Fruit fly (Drosophila melanogaster) whole organism, wandering third instar larva: ENCODE measurements around the gene Nrg.

Source experiments
- Abd-B ChIP-seq: fragments of >200 bp; optimal IDR thresholded peaks from 2 replicates; lab custom pipeline; 2017; ENCODE audit warnings: missing biosample characterization, missing genetic modification characterization
- CG32264 ChIP-seq: fragments of 200-800 bp; sonication (Bioruptor generic); optimal IDR thresholded peaks from 2 replicates; lab custom pipeline; 2016; ENCODE audit warnings: missing biosample characterization, missing genetic modification characterization
- CG9705 ChIP-seq: fragments of 200-800 bp; sonication (Bioruptor generic); optimal IDR thresholded peaks from 2 replicates; lab custom pipeline; 2018; ENCODE audit warnings: missing biosample characterization, mild to moderate bottlenecking, missing genetic modification characterization
- CrebA ChIP-seq: fragments of 200-800 bp; sonication (Bioruptor generic); optimal IDR thresholded peaks from 2 replicates; lab custom pipeline; 2016; ENCODE audit warnings: missing biosample characterization, mild to moderate bottlenecking, missing genetic modification characterization, borderline replicate concordance
- Dfd ChIP-seq: fragments of >200 bp; optimal IDR thresholded peaks from 2 replicates; lab custom pipeline; 2017; ENCODE audit warnings: missing biosample characterization, missing genetic modification characterization
- Dif ChIP-seq: fragments of 200-275, 200-300 bp; sonication (Bioruptor generic); optimal IDR thresholded peaks from 2 replicates; lab custom pipeline; 2018; ENCODE audit warnings: missing biosample characterization, missing genetic modification characterization; ENCODE audit not compliant: partially characterized antibody
- GATAd ChIP-seq: sonication (Bioruptor generic); optimal IDR thresholded peaks from 2 replicates; lab custom pipeline; 2016; ENCODE audit warnings: missing biosample characterization, missing genetic modification characterization
- HLH106 ChIP-seq: fragments of 200-800 bp; optimal IDR thresholded peaks from 3 replicates; lab custom pipeline; 2019; ENCODE audit warnings: missing biosample characterization, mild to moderate bottlenecking, missing genetic modification characterization, moderate library complexity
- Hnf4 ChIP-seq: fragments of 200-800 bp; sonication (Bioruptor generic); optimal IDR thresholded peaks from 2 replicates; lab custom pipeline; 2016; ENCODE audit warnings: missing biosample characterization, mild to moderate bottlenecking, missing genetic modification characterization
- Hr78 ChIP-seq: fragments of >200 bp; optimal IDR thresholded peaks from 2 replicates; lab custom pipeline; 2017; ENCODE audit warnings: missing biosample characterization, missing genetic modification characterization
- Hr83 ChIP-seq: fragments of 200-300 bp; sonication (Bioruptor generic); optimal IDR thresholded peaks from 2 replicates; lab custom pipeline; 2016; ENCODE audit warnings: missing biosample characterization, mild to moderate bottlenecking, missing genetic modification characterization, moderate library complexity; ENCODE audit not compliant: poor library complexity, severe bottlenecking
- Jra ChIP-seq: sonication (Bioruptor generic); optimal IDR thresholded peaks from 2 replicates; lab custom pipeline; 2016; ENCODE audit warnings: missing biosample characterization, missing genetic modification characterization
- Mio ChIP-seq: sonication (Bioruptor generic); optimal IDR thresholded peaks from 2 replicates; lab custom pipeline; 2016; ENCODE audit warnings: missing biosample characterization, missing genetic modification characterization
- Myc ChIP-seq: fragments of >200 bp; optimal IDR thresholded peaks from 2 replicates; lab custom pipeline; 2017
- N ChIP-seq: fragments of >200 bp; optimal IDR thresholded peaks from 2 replicates; lab custom pipeline; 2018; ENCODE audit warnings: missing biosample characterization, missing external identifiers, missing genetic modification characterization
- Rel ChIP-seq, 2 experiments: fragments of 200-800 bp; sonication (Bioruptor generic) in 1 of 2; optimal IDR thresholded peaks; 2 replicates in 1 of 2; 3 replicates in 1 of 2; lab custom pipeline; 2016 to 2019; ENCODE audit warnings: mild to moderate bottlenecking in 2 of 2, missing biosample characterization in 2 of 2, missing genetic modification characterization in 2 of 2, moderate library complexity in 1 of 2
- Sp1 ChIP-seq: fragments of 200-800 bp; sonication (Bioruptor generic); optimal IDR thresholded peaks from 3 replicates; lab custom pipeline; 2019; ENCODE audit warnings: missing biosample characterization, mild to moderate bottlenecking, missing genetic modification characterization, moderate library complexity
- Vsx2 ChIP-seq: fragments of 200-300, 225-300 bp; sonication (Bioruptor generic); optimal IDR thresholded peaks from 2 replicates; lab custom pipeline; 2018; ENCODE audit warnings: missing biosample characterization, missing genetic modification characterization; ENCODE audit not compliant: partially characterized antibody
- brk ChIP-seq: fragments of 200-800 bp; sonication (Bioruptor generic); optimal IDR thresholded peaks from 2 replicates; lab custom pipeline; 2016; ENCODE audit warnings: missing biosample characterization, mild to moderate bottlenecking, missing genetic modification characterization
- dmrt93B ChIP-seq: fragments of 200-800 bp; sonication (Bioruptor generic); optimal IDR thresholded peaks from 2 replicates; lab custom pipeline; 2018; ENCODE audit warnings: missing biosample characterization, mild to moderate bottlenecking, missing genetic modification characterization
- dsf ChIP-seq: sonication (Bioruptor generic); optimal IDR thresholded peaks from 2 replicates; lab custom pipeline; 2016; ENCODE audit warnings: missing biosample characterization, missing genetic modification characterization, borderline replicate concordance
- ey ChIP-seq: fragments of 200-800 bp; sonication (Bioruptor generic); optimal IDR thresholded peaks from 2 replicates; lab custom pipeline; 2016; ENCODE audit warnings: missing biosample characterization, missing genetic modification characterization
- foxo ChIP-seq, 2 experiments: fragments of 200-800 bp; sonication (Bioruptor generic); optimal IDR thresholded peaks; 2 replicates in 1 of 2; 3 replicates in 1 of 2; lab custom pipeline; 2016 to 2017; ENCODE audit warnings: missing biosample characterization in 2 of 2, missing genetic modification characterization in 2 of 2
- fru ChIP-seq: fragments of 200-800 bp; sonication (Bioruptor generic); optimal IDR thresholded peaks from 3 replicates; lab custom pipeline; 2016; ENCODE audit warnings: missing biosample characterization, mild to moderate bottlenecking, missing genetic modification characterization
- h ChIP-seq: fragments of 200-800 bp; sonication (Bioruptor generic); optimal IDR thresholded peaks from 3 replicates; lab custom pipeline; 2016; ENCODE audit warnings: missing biosample characterization, mild to moderate bottlenecking, missing genetic modification characterization
- jim ChIP-seq: fragments of 175-275, 200-325 bp; sonication (Bioruptor generic); optimal IDR thresholded peaks from 2 replicates; lab custom pipeline; 2016; ENCODE audit warnings: missing biosample characterization, mild to moderate bottlenecking, missing genetic modification characterization
- lola ChIP-seq: fragments of >200 bp; optimal IDR thresholded peaks from 2 replicates; lab custom pipeline; 2017; ENCODE audit warnings: missing biosample characterization, missing genetic modification characterization
- pan ChIP-seq: fragments of >200 bp; optimal IDR thresholded peaks from 2 replicates; lab custom pipeline; 2017
- rgr ChIP-seq: fragments of 200-800 bp; sonication (Bioruptor generic); optimal IDR thresholded peaks from 3 replicates; lab custom pipeline; 2016; ENCODE audit warnings: missing biosample characterization, mild to moderate bottlenecking, missing genetic modification characterization
- sv ChIP-seq: fragments of 200-800 bp; sonication (Bioruptor generic); optimal IDR thresholded peaks from 3 replicates; lab custom pipeline; 2016; ENCODE audit warnings: missing biosample characterization, missing genetic modification characterization
- tai ChIP-seq: sonication (Bioruptor generic); optimal IDR thresholded peaks from 2 replicates; lab custom pipeline; 2016; ENCODE audit warnings: missing biosample characterization, missing genetic modification characterization
- usp ChIP-seq: fragments of >200 bp; optimal IDR thresholded peaks from 2 replicates; lab custom pipeline; 2017; ENCODE audit warnings: missing biosample characterization, missing genetic modification characterization
- woc ChIP-seq: sonication (Bioruptor generic); optimal IDR thresholded peaks from 2 replicates; lab custom pipeline; 2016; ENCODE audit warnings: missing biosample characterization, mild to moderate bottlenecking, missing genetic modification characterization

Nrg gene

DNA sequence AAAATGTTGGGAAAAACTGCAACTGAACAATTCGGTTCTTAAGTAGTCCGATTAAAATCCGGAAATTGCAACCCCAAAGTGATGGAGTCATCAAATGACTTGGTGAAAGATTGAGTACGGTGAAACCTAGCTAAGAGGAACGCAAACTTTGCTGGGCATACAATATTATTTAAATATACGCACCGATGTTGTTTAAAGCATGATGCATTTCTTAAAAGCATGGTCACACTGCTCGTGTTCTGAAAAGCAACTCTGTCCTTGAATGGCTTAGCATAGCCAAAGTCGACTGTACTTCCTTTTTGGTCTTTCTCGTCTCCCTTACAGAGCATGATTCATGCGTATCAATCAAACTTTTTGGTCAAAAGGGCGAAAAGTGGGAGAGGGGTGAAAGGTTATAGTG is 19.5 kb downstream of the Nrg start:
- no peak for TF ChIP-seq Hr78 (GFP tag; lab: Kevin White, UChicago)
- peak; percentile 24 for TF ChIP-seq fru
- TF ChIP-seq foxo (GFP tag; optimal IDR thresholded peaks at IDR 0.05; lab: Kevin White, UChicago), result peak in 1 of 2 experiments; percentile 24
- TF ChIP-seq pan, result no peak

DNA sequence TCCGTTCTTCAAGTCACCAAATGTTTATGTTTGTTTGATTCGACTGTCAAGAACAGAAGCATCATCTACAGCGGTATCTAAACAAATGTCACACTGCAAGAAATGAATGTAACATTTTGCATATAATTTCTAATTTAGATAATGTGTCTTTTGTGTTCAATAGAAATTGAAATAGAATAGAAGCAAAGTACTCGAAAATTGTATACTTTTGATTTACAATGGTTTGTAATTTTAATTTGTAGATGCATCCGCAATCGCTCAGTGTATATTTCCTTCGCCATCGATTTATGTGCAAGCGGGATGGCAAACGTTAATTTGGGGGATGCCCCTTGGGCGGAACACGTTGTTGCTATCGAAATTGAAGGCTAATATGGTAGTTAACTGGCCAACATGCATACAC is 21.0 kb downstream of the Nrg start:
- TF ChIP-seq HLH106 (tag; lab: Kevin White, UChicago) (peak; percentile 23), h (GFP tag; lab: Kevin White, UChicago) (peak; percentile 17), woc (no peak), fru (peak; percentile 33), Dif (GFP tag; lab: Kevin White, UChicago) (no peak), rgr (peak; percentile 3), CG32264 (GFP tag; lab: Kevin White, UChicago) (no peak), Sp1 (GFP tag; lab: Kevin White, UChicago) (peak; percentile 22), foxo (GFP tag; optimal IDR thresholded peaks at IDR 0.05; lab: Kevin White, UChicago) (peak in 1 of 2 experiments; percentile 46), Hnf4 (GFP tag; lab: Kevin White, UChicago) (peak; percentile 21), ey (GFP tag; lab: Kevin White, UChicago) (peak; percentile 40)
- TF ChIP-seq, all 38 proteins: peak for 8

DNA sequence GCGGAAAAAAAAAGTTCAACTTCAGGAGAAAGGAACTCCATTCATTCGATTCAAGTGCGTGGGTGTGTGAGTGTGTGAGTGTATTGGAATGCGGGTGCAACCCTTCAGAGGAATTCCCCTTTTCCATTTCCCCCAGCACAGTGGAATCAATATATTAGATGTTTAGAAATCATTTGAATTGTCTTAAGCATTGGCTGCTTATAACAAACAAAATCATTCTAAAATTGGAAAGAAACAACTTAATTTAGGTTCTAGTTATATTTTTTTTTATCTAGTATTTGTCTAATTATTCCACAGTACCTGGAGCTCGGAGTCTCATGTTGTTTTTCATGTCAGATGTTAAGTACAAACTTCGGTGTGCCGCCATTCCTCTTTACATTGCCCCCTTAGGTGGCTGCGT is 21.8 kb downstream of the Nrg start:
- peak; percentile 42 for TF ChIP-seq HLH106 (tag; lab: Kevin White, UChicago)
- peak; percentile 25 for TF ChIP-seq Sp1 (GFP tag; lab: Kevin White, UChicago)
- TF ChIP-seq h (GFP tag; lab: Kevin White, UChicago), result peak; percentile 31
- TF ChIP-seq jim (GFP tag; lab: Kevin White, UChicago), result no peak
- TF ChIP-seq Abd-B, result no peak
- TF ChIP-seq Hr83, result no peak
- TF ChIP-seq rgr, result peak; percentile 14
- no peak for TF ChIP-seq tai (GFP tag; lab: Kevin White, UChicago)
- no peak for TF ChIP-seq GATAd

DNA sequence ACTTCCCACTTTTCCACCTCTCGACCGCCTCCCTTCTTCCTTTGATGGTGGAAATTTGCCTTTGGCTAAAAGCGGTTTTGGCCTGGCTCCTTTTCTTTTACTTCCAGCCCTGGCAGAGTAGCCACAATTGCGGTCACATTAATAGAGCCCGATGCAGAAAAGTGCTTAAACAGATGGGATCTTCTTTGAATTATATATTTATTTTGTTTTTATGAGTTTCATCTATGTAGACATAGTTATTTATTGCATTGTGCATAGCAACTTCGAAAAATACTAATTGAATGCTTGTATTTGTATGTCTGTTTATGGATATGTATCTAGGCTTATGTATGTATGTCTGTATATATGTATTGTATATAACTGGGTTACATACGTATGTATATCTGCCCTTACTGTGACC is 24.8 kb downstream of the Nrg start:
- TF ChIP-seq HLH106 (tag; lab: Kevin White, UChicago), result peak; percentile 48
- TF ChIP-seq h (GFP tag; lab: Kevin White, UChicago), result peak; percentile 15
- TF ChIP-seq sv (GFP tag; lab: Kevin White, UChicago), result no peak
- peak; percentile 28 for TF ChIP-seq fru
- TF ChIP-seq jim (GFP tag; lab: Kevin White, UChicago), result no peak
- no peak for TF ChIP-seq tai (GFP tag; lab: Kevin White, UChicago)
- TF ChIP-seq ey (GFP tag; lab: Kevin White, UChicago), result peak; percentile 25
- TF ChIP-seq CG9705 (GFP tag; lab: Kevin White, UChicago), result no peak
- TF ChIP-seq Sp1 (GFP tag; lab: Kevin White, UChicago), result peak; percentile 46
- TF ChIP-seq foxo (GFP tag; optimal IDR thresholded peaks at IDR 0.05; lab: Kevin White, UChicago), result peak in 1 of 2 experiments; percentile 45

DNA sequence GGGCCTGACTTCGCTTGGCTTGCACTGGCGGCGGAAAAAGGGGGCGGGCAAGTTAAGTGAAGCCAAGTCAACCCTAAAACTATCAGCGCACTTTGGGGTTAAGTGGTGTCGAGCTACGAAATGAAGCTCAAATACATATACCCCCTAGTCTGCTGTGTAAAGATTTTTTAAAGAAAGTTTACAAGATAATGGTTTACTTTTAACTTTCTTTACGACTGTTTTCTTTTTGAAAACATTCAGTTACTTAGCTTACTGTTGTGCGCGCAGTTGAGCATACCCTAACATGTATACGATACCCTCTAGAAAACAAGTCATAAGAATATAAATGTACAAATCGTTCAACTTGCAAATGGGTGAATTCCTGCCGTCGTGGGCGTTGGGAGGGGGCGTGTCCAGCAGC is 25.6 kb downstream of the Nrg start:
- TF ChIP-seq Dfd (GFP tag; lab: Kevin White, UChicago), result no peak

DNA sequence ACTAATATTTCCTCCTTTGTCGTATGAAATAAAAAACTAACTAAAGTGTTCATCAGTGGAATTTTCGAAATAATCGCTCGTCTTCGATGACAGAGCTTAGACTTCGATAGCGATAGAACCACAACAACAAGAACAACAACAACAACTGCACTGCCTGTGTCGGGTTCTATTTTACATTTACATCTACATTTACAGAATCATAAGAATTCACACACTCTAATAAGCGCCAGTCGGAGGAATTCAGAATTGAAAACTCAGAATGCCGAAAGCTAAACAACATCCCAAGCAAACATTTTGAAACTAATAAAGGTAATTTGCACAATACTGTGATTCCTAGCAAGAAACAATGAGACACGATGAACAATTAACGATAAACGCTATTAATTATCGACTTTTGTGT is 37.1 kb downstream of the Nrg start:
- TF ChIP-seq tai (GFP tag; lab: Kevin White, UChicago) (no peak), Mio (GFP tag; lab: Kevin White, UChicago) (no peak), Jra (GFP tag; lab: Kevin White, UChicago) (no peak), Hr78 (GFP tag; lab: Kevin White, UChicago) (no peak), N (no peak), jim (GFP tag; lab: Kevin White, UChicago) (no peak), foxo (GFP tag; optimal IDR thresholded peaks at IDR 0.05; lab: Kevin White, UChicago) (no peak), lola (no peak), woc (no peak), usp (no peak), CG32264 (GFP tag; lab: Kevin White, UChicago) (no peak), dmrt93B (no peak), ey (GFP tag; lab: Kevin White, UChicago) (no peak), Hr83 (no peak), sv (GFP tag; lab: Kevin White, UChicago) (no peak), Abd-B (no peak), Myc (lab: Kevin White, UChicago) (no peak), fru (no peak)
- TF ChIP-seq, all 38 proteins: peak for 0

DNA sequence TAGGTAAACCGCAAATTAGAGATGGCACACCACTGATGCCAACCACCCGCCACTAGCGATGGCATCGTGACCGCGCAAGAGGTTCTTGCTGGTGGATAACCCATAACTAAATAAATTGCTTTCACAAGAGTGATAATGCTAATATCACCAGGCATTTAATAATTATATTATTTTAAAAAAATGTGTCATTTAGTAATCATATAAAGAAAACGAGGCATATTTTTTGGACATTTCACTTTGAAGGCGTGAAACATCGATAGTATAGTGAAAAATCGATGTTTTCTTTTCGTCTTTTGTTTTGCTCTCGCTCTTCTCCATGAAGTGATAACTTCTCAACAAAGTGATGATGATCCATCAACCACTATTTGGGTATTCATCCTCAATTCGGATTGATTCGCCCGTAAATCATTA is 41.6 kb downstream of the Nrg start, which contains the start of gene IntS4:
TSS of gene IntS4 (minus strand) at position 20 of the 411 bp plus-strand sequence.
- TF ChIP-seq usp (no peak), pan (no peak), Vsx2 (GFP tag; lab: Kevin White, UChicago) (no peak), rgr (no peak), Hnf4 (GFP tag; lab: Kevin White, UChicago) (peak; percentile 81), tai (GFP tag; lab: Kevin White, UChicago) (no peak), N (no peak), Hr78 (GFP tag; lab: Kevin White, UChicago) (no peak), Mio (GFP tag; lab: Kevin White, UChicago) (no peak), dsf (GFP tag; lab: Kevin White, UChicago) (peak; percentile 56), fru (peak; percentile 57), GATAd (no peak), sv (GFP tag; lab: Kevin White, UChicago) (peak; percentile 66), Rel (GFP tag; optimal IDR thresholded peaks at IDR 0.05; lab: Kevin White, UChicago) (peak; percentile 14), Rel (tag; optimal IDR thresholded peaks at IDR 0.05; lab: Kevin White, UChicago) (no peak), h (GFP tag; lab: Kevin White, UChicago) (peak; percentile 80), HLH106 (tag; lab: Kevin White, UChicago) (peak; percentile 78), CrebA (GFP tag; lab: Kevin White, UChicago) (no peak), brk (GFP tag; lab: Kevin White, UChicago) (peak; percentile 83), Jra (GFP tag; lab: Kevin White, UChicago) (peak; percentile 60), foxo (GFP tag; optimal IDR thresholded peaks at IDR 0.05; lab: Kevin White, UChicago) (peak in 1 of 2 experiments; percentile 82), Hr83 (peak; percentile 75)
